Worm (Caenorhabditis elegans) whole organism, L4 larva: ENCODE measurements around the gene pqn-36.

ENCODE experiments used
- aha-1 ChIP-seq: fragments of 150-350 bp; peaks from one replicate; lab custom pipeline; 2014; ENCODE audit warnings: missing biosample characterization, missing genetic modification characterization
- ceh-28 ChIP-seq: fragments of 150-350 bp; optimal IDR thresholded peaks from 2 replicates; lab custom pipeline; 2014; ENCODE audit warnings: missing biosample characterization, missing genetic modification reagents, missing genetic modification characterization
- dmd-6 ChIP-seq: fragments of 200-800 bp; sonication (Bioruptor generic); IDR thresholded peaks from 2 replicates; pipeline ENCODE4 v1.3.6; 2022; ENCODE audit warnings: missing genetic modification reagents, missing genetic modification characterization, missing compliant biosample characterization
- dpl-1 ChIP-seq: fragments of 150-350 bp; optimal IDR thresholded peaks from 2 replicates; lab custom pipeline; 2014; ENCODE audit warnings: missing biosample characterization, missing genetic modification reagents, missing genetic modification characterization
- nhr-237 ChIP-seq: sonication (generic microtip); optimal IDR thresholded peaks from 2 replicates; lab custom pipeline; 2017; ENCODE audit warnings: missing biosample characterization, missing genetic modification characterization
- pqm-1 ChIP-seq: sonication (generic microtip); optimal IDR thresholded peaks from 2 replicates; lab custom pipeline; 2017; ENCODE audit warnings: missing biosample characterization, missing genetic modification characterization
- ztf-11 ChIP-seq: fragments of 150-350 bp; optimal IDR thresholded peaks from 2 replicates; lab custom pipeline; 2014; ENCODE audit warnings: missing biosample characterization, missing genetic modification characterization

ce11 chrX:15382256-15382655, 33.0 kb downstream of the pqn-36 start:
- TF ChIP-seq ceh-28 (tag; lab: Kevin White, UChicago) (no peak), aha-1 (tag; lab: Kevin White, UChicago) (no peak), ztf-11 (tag; lab: Kevin White, UChicago) (no peak), nhr-237 (tag; lab: Kevin White, UChicago) (no peak), pqm-1 (tag; lab: Kevin White, UChicago) (no peak), dpl-1 (GFP tag; lab: Kevin White, UChicago) (no peak), dmd-6 (GFP tag; lab: Robert Waterston, UW) (no peak)
